Fruit fly (Drosophila melanogaster) whole organism, embryonic: Measurements from ENCODE around the gene Uro.

Experiments used
- B-H2 ChIP-seq: fragments of 200-800 bp; sonication (Bioruptor generic); optimal IDR thresholded peaks from 2 replicates; lab custom pipeline; 2018; ENCODE audit warnings: missing biosample characterization, mild to moderate bottlenecking, missing genetic modification characterization
- BEAF-32 ChIP-seq: fragments of 200-800 bp; sonication (Bioruptor generic); optimal IDR thresholded peaks from 3 replicates; lab custom pipeline; 2017; ENCODE audit warnings: missing biosample characterization, missing genetic modification characterization, mild to moderate bottlenecking, moderate library complexity, missing genetic modification reagents
- CG10321 ChIP-seq: fragments of 200-800 bp; sonication (Bioruptor generic); IDR thresholded peaks from 2 replicates; pipeline ENCODE4 v1.3.6; 2022; ENCODE audit warnings: missing biosample characterization, missing genetic modification characterization
- CG10431 ChIP-seq: fragments of 200-800 bp; sonication (Bioruptor generic); optimal IDR thresholded peaks from 3 replicates; lab custom pipeline; 2018; ENCODE audit warnings: missing biosample characterization, mild to moderate bottlenecking, missing genetic modification characterization
- CG10959 ChIP-seq: fragments of 200-800 bp; sonication (Bioruptor generic); IDR thresholded peaks from 2 replicates; pipeline ENCODE4 v1.3.6; 2022; ENCODE audit warnings: missing biosample characterization, missing genetic modification characterization
- CG11085 ChIP-seq: fragments of 200-800 bp; sonication (Bioruptor generic); IDR thresholded peaks from 2 replicates; pipeline ENCODE4 v1.3.6; 2022; ENCODE audit warnings: missing biosample characterization, missing genetic modification characterization
- CG1233 ChIP-seq: fragments of 200-800 bp; sonication (Bioruptor generic); optimal IDR thresholded peaks from 4 replicates; lab custom pipeline; 2018; ENCODE audit warnings: missing biosample characterization, mild to moderate bottlenecking, missing genetic modification characterization
- CG13624 ChIP-seq: fragments of 200-800 bp; sonication (Bioruptor generic); optimal IDR thresholded peaks from 2 replicates; lab custom pipeline; 2016; ENCODE audit warnings: missing biosample characterization, missing genetic modification characterization
- CG1832 ChIP-seq: fragments of 200-800 bp; sonication (Bioruptor generic); optimal IDR thresholded peaks from 2 replicates; lab custom pipeline; 2017; ENCODE audit warnings: missing biosample characterization, mild to moderate bottlenecking, missing genetic modification characterization, inconsistent platforms
- CG18476 ChIP-seq: fragments of 200-800 bp; sonication (Bioruptor generic); optimal IDR thresholded peaks from 2 replicates; lab custom pipeline; 2016; ENCODE audit warnings: missing biosample characterization, mild to moderate bottlenecking, missing genetic modification characterization
- CG2116 ChIP-seq: fragments of 200-800 bp; sonication (Bioruptor generic); optimal IDR thresholded peaks from 3 replicates; lab custom pipeline; 2018; ENCODE audit warnings: missing biosample characterization, mild to moderate bottlenecking, missing genetic modification characterization
- CG34224 ChIP-seq: fragments of 200-800 bp; sonication (Bioruptor generic); IDR thresholded peaks from 3 replicates; pipeline ENCODE4 v1.3.6; 2022; ENCODE audit warnings: missing biosample characterization, missing genetic modification characterization; ENCODE audit not compliant: partially characterized antibody
- CG3995 ChIP-seq: fragments of 200-800 bp; sonication (Bioruptor generic); optimal IDR thresholded peaks from 3 replicates; lab custom pipeline; 2016; ENCODE audit warnings: missing biosample characterization, missing genetic modification characterization
- CG43689 ChIP-seq: fragments of 200-800 bp; sonication (Bioruptor generic); IDR thresholded peaks from 2 replicates; pipeline ENCODE4 v1.3.6; 2022; ENCODE audit warnings: missing biosample characterization, missing genetic modification characterization
- CG6654 ChIP-seq: fragments of 200-800 bp; sonication (Bioruptor generic); optimal IDR thresholded peaks from 2 replicates; lab custom pipeline; 2017; ENCODE audit warnings: missing biosample characterization, mild to moderate bottlenecking, missing genetic modification characterization
- CG6765 ChIP-seq: fragments of 200-800 bp; sonication (Bioruptor generic); optimal IDR thresholded peaks from 3 replicates; lab custom pipeline; 2017; ENCODE audit warnings: missing biosample characterization, mild to moderate bottlenecking, missing genetic modification characterization
- CG7372 ChIP-seq: fragments of 200-800 bp; sonication (Bioruptor generic); IDR thresholded peaks from 2 replicates; pipeline ENCODE4 v1.3.6; 2022; ENCODE audit warnings: missing biosample characterization, missing genetic modification characterization
- CG7928 ChIP-seq: fragments of 200-800 bp; sonication (Bioruptor generic); optimal IDR thresholded peaks from 2 replicates; lab custom pipeline; 2017; ENCODE audit warnings: missing biosample characterization, mild to moderate bottlenecking, missing genetic modification characterization
- CG8089 ChIP-seq: fragments of 200-800 bp; sonication (Bioruptor generic); optimal IDR thresholded peaks from 3 replicates; lab custom pipeline; 2016; ENCODE audit warnings: missing biosample characterization, missing genetic modification characterization
- CG8290 ChIP-seq, 3 experiments: fragments of 200-800 bp; sonication (Bioruptor generic); optimal IDR thresholded peaks; 2 replicates each; lab custom pipeline; 2016 to 2019; ENCODE audit warnings: missing biosample characterization in 3 of 3, missing genetic modification characterization in 3 of 3, mild to moderate bottlenecking in 2 of 3, moderate library complexity in 1 of 3
- CG8765 ChIP-seq: fragments of 200-800 bp; sonication (Bioruptor generic); IDR thresholded peaks from 2 replicates; pipeline ENCODE4 v1.3.6; 2022; ENCODE audit warnings: missing biosample characterization, missing genetic modification characterization
- CHES-1-like ChIP-seq: fragments of 200-800 bp; sonication (Bioruptor generic); optimal IDR thresholded peaks from 2 replicates; lab custom pipeline; 2016; ENCODE audit warnings: missing biosample characterization, missing genetic modification characterization
- D19A ChIP-seq: fragments of 200-800 bp; optimal IDR thresholded peaks from 3 replicates; lab custom pipeline; 2019; ENCODE audit warnings: missing biosample characterization, mild to moderate bottlenecking, missing genetic modification characterization, moderate library complexity
- HLH4C ChIP-seq: fragments of 200-800 bp; sonication (Bioruptor generic); IDR thresholded peaks from 3 replicates; pipeline ENCODE4 v1.3.6; 2022; ENCODE audit warnings: missing biosample characterization, missing genetic modification characterization; ENCODE audit not compliant: partially characterized antibody
- Jarid2 ChIP-seq: fragments of 200-800 bp; sonication (Bioruptor generic); optimal IDR thresholded peaks from 3 replicates; lab custom pipeline; 2017; ENCODE audit warnings: mild to moderate bottlenecking, missing biosample characterization, missing genetic modification reagents, missing genetic modification characterization
- Lpt ChIP-seq: fragments of >200 bp; optimal IDR thresholded peaks from 2 replicates; lab custom pipeline; 2018; ENCODE audit warnings: missing biosample characterization, missing genetic modification characterization
- MBD-R2 ChIP-seq: fragments of 200-800 bp; sonication (Bioruptor generic); IDR thresholded peaks from 2 replicates; pipeline ENCODE4 v1.3.6; 2022; ENCODE audit warnings: missing biosample characterization, missing genetic modification characterization
- Mrtf ChIP-seq: fragments of 200-800 bp; sonication (Bioruptor generic); IDR thresholded peaks from 3 replicates; pipeline ENCODE4 v1.3.6; 2022; ENCODE audit warnings: missing biosample characterization, missing genetic modification characterization
- Opbp ChIP-seq: fragments of 200-800 bp; sonication (Bioruptor generic); IDR thresholded peaks from 3 replicates; pipeline ENCODE4 v1.3.6; 2022; ENCODE audit warnings: missing biosample characterization, missing genetic modification characterization; ENCODE audit not compliant: partially characterized antibody
- Sry-δ ChIP-seq: fragments of 200-800 bp; sonication (Bioruptor generic); optimal IDR thresholded peaks from 2 replicates; lab custom pipeline; 2016; ENCODE audit warnings: missing biosample characterization, missing genetic modification characterization
- Stat92E ChIP-seq, 3 experiments: fragments of >200 bp in 2 of 3; fragments of 200-800 bp in 1 of 3; sonication (Bioruptor generic) in 1 of 3; optimal IDR thresholded peaks; 2 replicates each; lab custom pipeline; 2017 to 2019; ENCODE audit warnings: missing biosample characterization in 3 of 3, missing genetic modification characterization in 3 of 3, mild to moderate bottlenecking in 1 of 3, moderate library complexity in 1 of 3
- caup ChIP-seq: fragments of 200-800 bp; sonication (Bioruptor generic); optimal IDR thresholded peaks from 3 replicates; lab custom pipeline; 2017; ENCODE audit warnings: missing biosample characterization, mild to moderate bottlenecking, missing genetic modification characterization, moderate library complexity; ENCODE audit not compliant: severe bottlenecking
- dmrt11E ChIP-seq: fragments of 200-800 bp; sonication (Bioruptor generic); optimal IDR thresholded peaks from 3 replicates; lab custom pipeline; 2018; ENCODE audit warnings: missing biosample characterization, mild to moderate bottlenecking, missing genetic modification characterization, moderate library complexity
- fru ChIP-seq: fragments of >200 bp; optimal IDR thresholded peaks from 2 replicates; lab custom pipeline; 2017
- gem ChIP-seq: fragments of 200-800 bp; sonication (Bioruptor generic); optimal IDR thresholded peaks from 2 replicates; lab custom pipeline; 2019; ENCODE audit warnings: missing biosample characterization, mild to moderate bottlenecking, missing genetic modification characterization, moderate library complexity
- inv ChIP-seq: fragments of 200-800 bp; sonication (Bioruptor generic); IDR thresholded peaks from 2 replicates; pipeline ENCODE4 v1.3.6; 2022; ENCODE audit warnings: missing biosample characterization, missing genetic modification characterization; ENCODE audit not compliant: partially characterized antibody
- klu ChIP-seq: fragments of 200-800 bp; sonication (Bioruptor generic); IDR thresholded peaks from 2 replicates; pipeline ENCODE4 v1.3.6; 2022; ENCODE audit warnings: missing biosample characterization, missing genetic modification characterization
- nau ChIP-seq: fragments of 200-800 bp; sonication (Bioruptor generic); optimal IDR thresholded peaks from 3 replicates; lab custom pipeline; 2017; ENCODE audit warnings: missing biosample characterization, mild to moderate bottlenecking, missing genetic modification characterization, missing genetic modification reagents
- oc ChIP-seq: fragments of 200-800 bp; sonication (Bioruptor generic); optimal IDR thresholded peaks from 2 replicates; lab custom pipeline; 2018; ENCODE audit warnings: missing biosample characterization, mild to moderate bottlenecking, missing genetic modification characterization, moderate library complexity
- onecut ChIP-seq: fragments of 200-800 bp; sonication (Bioruptor generic); IDR thresholded peaks from 2 replicates; pipeline ENCODE4 v1.3.6; 2022; ENCODE audit warnings: missing biosample characterization, missing genetic modification characterization
- pb ChIP-seq: fragments of 200-800 bp; sonication (Bioruptor generic); optimal IDR thresholded peaks from 3 replicates; lab custom pipeline; 2016; ENCODE audit warnings: missing biosample characterization, missing genetic modification characterization
- sc ChIP-seq, 3 experiments: fragments of >200 bp in 2 of 3; fragments of 200-800 bp in 1 of 3; sonication (Bioruptor generic) in 1 of 3; optimal IDR thresholded peaks; 2 replicates in 2 of 3; 3 replicates in 1 of 3; lab custom pipeline; 2017; ENCODE audit warnings: mild to moderate bottlenecking in 1 of 3, missing biosample characterization in 1 of 3, missing genetic modification characterization in 1 of 3, missing genetic modification reagents in 1 of 3
- slbo ChIP-seq: fragments of 200-800 bp; sonication (Bioruptor generic); IDR thresholded peaks from 2 replicates; pipeline ENCODE4 v1.3.6; 2022; ENCODE audit warnings: missing biosample characterization, missing genetic modification characterization
- sob ChIP-seq: fragments of 200-800 bp; sonication (Bioruptor generic); IDR thresholded peaks from 2 replicates; pipeline ENCODE4 v1.3.6; 2022; ENCODE audit warnings: missing biosample characterization, missing genetic modification characterization
- ssp ChIP-seq: fragments of 200-800 bp; sonication (Bioruptor generic); IDR thresholded peaks from 2 replicates; pipeline ENCODE4 v1.3.6; 2022; ENCODE audit warnings: missing biosample characterization, missing genetic modification characterization
- unc-4 ChIP-seq: fragments of 200-800 bp; sonication (Bioruptor generic); IDR thresholded peaks from 2 replicates; pipeline ENCODE4 v1.3.6; 2022; ENCODE audit warnings: missing biosample characterization, missing genetic modification characterization; ENCODE audit not compliant: partially characterized antibody
- vnd ChIP-seq: fragments of 200-800 bp; sonication (Bioruptor generic); IDR thresholded peaks from 3 replicates; pipeline ENCODE4 v1.3.6; 2022; ENCODE audit warnings: missing biosample characterization, missing genetic modification characterization; ENCODE audit not compliant: partially characterized antibody
- yki ChIP-seq: fragments of >200 bp; optimal IDR thresholded peaks from 3 replicates; lab custom pipeline; 2018
- z ChIP-seq: fragments of 200-800 bp; sonication (Bioruptor generic); IDR thresholded peaks from 3 replicates; pipeline ENCODE4 v1.3.6; 2022; ENCODE audit warnings: missing biosample characterization, missing genetic modification characterization
- zen2 ChIP-seq: fragments of 200-800 bp; sonication (Bioruptor generic); IDR thresholded peaks from 3 replicates; pipeline ENCODE4 v1.3.6; 2022; ENCODE audit warnings: missing biosample characterization, missing genetic modification characterization; ENCODE audit not compliant: partially characterized antibody

The Uro gene

DNA sequence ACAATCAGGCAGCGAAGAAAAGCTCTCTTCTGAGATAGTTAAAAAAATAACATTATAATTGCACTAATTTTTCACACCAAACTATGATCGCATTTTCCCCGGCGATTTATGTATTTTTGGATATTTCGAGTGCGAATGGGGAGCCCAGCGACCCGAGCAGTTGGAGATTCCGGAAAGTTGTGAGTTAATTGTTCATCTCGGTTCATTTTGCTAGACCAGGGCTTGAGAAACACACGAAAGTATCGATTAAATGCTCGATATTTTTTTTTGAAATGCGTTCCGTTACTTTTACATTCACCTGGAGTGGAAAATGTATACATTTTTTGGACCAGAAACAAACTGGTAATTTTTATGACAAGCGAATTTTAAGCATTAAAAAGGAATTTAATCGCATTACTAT, 30.6 kb downstream of the Uro start, which contains the start of gene Cdc14 (continued):
- TF ChIP-seq Opbp (GFP tag; lab: Robert Waterston, UW), result peak; percentile 59
- 0 out of 3 replicates have a peak, but pooled peaks have one; percentile 34 for TF ChIP-seq vnd (GFP tag; lab: Robert Waterston, UW)
- no peak for TF ChIP-seq sc (optimal IDR thresholded peaks at IDR 0.05; lab: Kevin White, UChicago)
- TF ChIP-seq sc (GFP tag; optimal IDR thresholded peaks at IDR 0.05; lab: Kevin White, UChicago), result no peak
- no peak for TF ChIP-seq CG1832 (GFP tag; lab: Kevin White, UChicago)
- no peak for TF ChIP-seq dmrt11E
- no peak for TF ChIP-seq nau
- TF ChIP-seq sob (GFP tag; lab: Robert Waterston, UW), result no peak
- peak; percentile 25 for TF ChIP-seq CG6765 (GFP tag; lab: Kevin White, UChicago)
- no peak for TF ChIP-seq pb (GFP tag; lab: Kevin White, UChicago)
- no peak for TF ChIP-seq ssp (GFP tag; lab: Robert Waterston, UW)
- TF ChIP-seq CHES-1-like (GFP tag; lab: Kevin White, UChicago), result no peak
- no peak for TF ChIP-seq CG1233 (GFP tag; lab: Kevin White, UChicago)
- peak; percentile 53; the same call in 1 of the 3 replicates for TF ChIP-seq zen2 (GFP tag; lab: Robert Waterston, UW)
- TF ChIP-seq CG3995 (GFP tag; lab: Kevin White, UChicago), result peak; percentile 19
- TF ChIP-seq B-H2 (GFP tag; lab: Kevin White, UChicago), result no peak
- peak; percentile 54 for TF ChIP-seq Jarid2
- no peak for TF ChIP-seq gem (tag; lab: Kevin White, UChicago)
- TF ChIP-seq CG43689, result no peak
- no peak for TF ChIP-seq CG10321 (GFP tag; lab: Robert Waterston, UW)
- no peak for TF ChIP-seq Lpt
- no peak for TF ChIP-seq CG8089 (GFP tag; lab: Kevin White, UChicago)
- peak; percentile 92 for TF ChIP-seq CG7928 (GFP tag; lab: Kevin White, UChicago)
- no peak for TF ChIP-seq CG10959 (GFP tag; lab: Robert Waterston, UW)
- TF ChIP-seq oc, result no peak
- TF ChIP-seq CG8765 (GFP tag; lab: Robert Waterston, UW), result no peak
- TF ChIP-seq Stat92E (GFP tag; optimal IDR thresholded peaks at IDR 0.05; lab: Kevin White, UChicago), result no peak
- TF ChIP-seq CG2116 (GFP tag; lab: Kevin White, UChicago), result peak; percentile 6
- no peak for TF ChIP-seq klu
- TF ChIP-seq CG13624 (GFP tag; lab: Kevin White, UChicago), result peak; percentile 3
- peak; percentile 61 for TF ChIP-seq unc-4
- TF ChIP-seq CG6654 (GFP tag; lab: Kevin White, UChicago), result no peak
- peak; percentile 17 for TF ChIP-seq caup (GFP tag; lab: Kevin White, UChicago)
- no peak for TF ChIP-seq Mrtf (GFP tag; lab: Robert Waterston, UW)
- peak; percentile 7; the same call in 1 of the 2 replicates for TF ChIP-seq MBD-R2
- TF ChIP-seq onecut (GFP tag; lab: Robert Waterston, UW), result no peak
- peak; percentile 14 for TF ChIP-seq D19A
- peak; percentile 17; the same call in 1 of the 2 replicates for TF ChIP-seq inv
- TF ChIP-seq fru (lab: Kevin White, UChicago), result no peak
- peak; percentile 69 for TF ChIP-seq BEAF-32
- no peak for TF ChIP-seq CG11085 (GFP tag; lab: Robert Waterston, UW)
- TF ChIP-seq CG34224 (GFP tag; lab: Robert Waterston, UW), result peak; percentile 59; the same call in 2 of the 3 replicates
- TF ChIP-seq CG10431 (GFP tag; lab: Kevin White, UChicago), result no peak
- TF ChIP-seq yki (lab: Kevin White, UChicago), result no peak
- peak; percentile 10 for TF ChIP-seq Sry-δ (GFP tag; lab: Kevin White, UChicago)
- TF ChIP-seq CG7372 (GFP tag; lab: Robert Waterston, UW), result no peak
- no peak for TF ChIP-seq slbo (GFP tag; lab: Robert Waterston, UW)
- no peak for TF ChIP-seq CG8290 (GFP tag; optimal IDR thresholded peaks at IDR 0.05; lab: Kevin White, UChicago)
- peak in 1 of 2 experiments; percentile 58 for TF ChIP-seq CG8290 (tag; optimal IDR thresholded peaks at IDR 0.05; lab: Kevin White, UChicago)
- TF ChIP-seq CG18476 (GFP tag; lab: Kevin White, UChicago), result no peak
- TF ChIP-seq HLH4C (GFP tag; lab: Robert Waterston, UW), result peak; percentile 44; the same call in 1 of the 3 replicates
- peak; percentile 57; the same call in 2 of the 3 replicates for TF ChIP-seq z (GFP tag; lab: Robert Waterston, UW)
